Worm (Caenorhabditis elegans): Measurements from ENCODE around the gene ZK673.6.
"Not testable (repeated sequence)": the region's sequence is repeated elsewhere in the genome, so short reads cannot be mapped to it uniquely, and the experiment has no call there.

Gene ZK673.6

ce11 chrII:10464230-10464920 is at the start of gene ZK673.6, which contains the start of gene sdz-37:
ZK673.6 (minus strand) TSS chrII:10464330.
sdz-37 (plus strand) TSS chrII:10464870.
- no peak for TF ChIP-seq unc-62 (GFP tag; optimal IDR thresholded peaks at IDR 0.05)

ce11 chrII:10513377-10513776 is 49.2 kb upstream of the ZK673.6 start:
- TF ChIP-seq unc-62 (GFP tag; optimal IDR thresholded peaks at IDR 0.05) = no peak

- TF ChIP-seq unc-62 (GFP tag; optimal IDR thresholded peaks at IDR 0.05) = no peak
These were observed 46.1 kb upstream of the ZK673.6 start, which contains the start of gene F59B10.3 for ce11 chrII:10510242-10510641. F59B10.3 (plus strand) TSS chrII:10510542.

ce11 chrII:10509746-10510145 is 45.6 kb upstream of the ZK673.6 start, which contains the start of gene F59B10.2:
F59B10.2 (minus strand) TSS chrII:10509846.
- no peak for TF ChIP-seq unc-62 (GFP tag; optimal IDR thresholded peaks at IDR 0.05)

ce11 chrII:10507906-10508305 is 43.8 kb upstream of the ZK673.6 start:
- TF ChIP-seq unc-62 (GFP tag; optimal IDR thresholded peaks at IDR 0.05) = no peak

ce11 chrII:10505949-10506348 is 41.8 kb upstream of the ZK673.6 start:
- no peak for TF ChIP-seq unc-62 (GFP tag; optimal IDR thresholded peaks at IDR 0.05)

ce11 chrII:10504729-10505128 is 40.6 kb upstream of the ZK673.6 start:
- no peak for TF ChIP-seq unc-62 (GFP tag; optimal IDR thresholded peaks at IDR 0.05)

ce11 chrII:10502491-10503063 is 38.4 kb upstream of the ZK673.6 start, which contains the start of gene myrf-1:
myrf-1 (minus strand) TSS chrII:10502541.
- TF ChIP-seq unc-62 (GFP tag; optimal IDR thresholded peaks at IDR 0.05) = no peak

- no peak for TF ChIP-seq unc-62 (GFP tag; optimal IDR thresholded peaks at IDR 0.05)
These were observed 37.4 kb upstream of the ZK673.6 start for ce11 chrII:10501578-10501977.

- TF ChIP-seq unc-62 (GFP tag; optimal IDR thresholded peaks at IDR 0.05) = no peak
These were observed 36.5 kb upstream of the ZK673.6 start for ce11 chrII:10500674-10501073.

- TF ChIP-seq unc-62 (GFP tag; optimal IDR thresholded peaks at IDR 0.05) = no peak
These were observed 31.8 kb upstream of the ZK673.6 start, which contains the start of gene ZK666.12 for ce11 chrII:10495912-10496311. ZK666.12 (plus strand) TSS chrII:10496212.

ce11 chrII:10494467-10494866 is 30.3 kb upstream of the ZK673.6 start, which contains the start of gene ZK666.14:
ZK666.14 (plus strand) TSS chrII:10494767.
- no peak for TF ChIP-seq unc-62 (GFP tag; optimal IDR thresholded peaks at IDR 0.05)

- not testable (repeated sequence) for TF ChIP-seq unc-62 (GFP tag; optimal IDR thresholded peaks at IDR 0.05)
These were observed 28.9 kb upstream of the ZK673.6 start, which contains the start of gene ZK666.8 for ce11 chrII:10493034-10493433. ZK666.8 (minus strand) TSS chrII:10493134.

- TF ChIP-seq unc-62 (GFP tag; optimal IDR thresholded peaks at IDR 0.05) = no peak
These were observed 26.2 kb upstream of the ZK673.6 start, which contains the start of gene clec-61 for ce11 chrII:10490329-10490728. clec-61 (minus strand) TSS chrII:10490537.

- no peak for TF ChIP-seq unc-62 (GFP tag; optimal IDR thresholded peaks at IDR 0.05)
These were observed 22.6 kb upstream of the ZK673.6 start, which contains the start of gene ZK666.15 for ce11 chrII:10486738-10487137. ZK666.15 (plus strand) TSS chrII:10487038.

ce11 chrII:10485640-10486039 is 21.5 kb upstream of the ZK673.6 start:
- no peak for TF ChIP-seq unc-62 (GFP tag; optimal IDR thresholded peaks at IDR 0.05)

ce11 chrII:10483860-10484259 is 19.7 kb upstream of the ZK673.6 start:
- no peak for TF ChIP-seq unc-62 (GFP tag; optimal IDR thresholded peaks at IDR 0.05)

Measured in whole organism, dauer.